Worm (Caenorhabditis elegans) whole organism, young adult: ENCODE data around the gene dsl-5.

ENCODE experiments used
- B0035.1 ChIP-seq: sonication (generic microtip); optimal IDR thresholded peaks from 2 replicates; lab custom pipeline; 2016; ENCODE audit warnings: missing genetic modification characterization, mild to moderate bottlenecking, missing compliant biosample characterization, missing genotype, missing genetic modification reagents
- B0336.3 ChIP-seq: fragments of 200-800 bp; sonication (Bioruptor generic); IDR thresholded peaks from 2 replicates; pipeline ENCODE4 v1.3.6; 2022; ENCODE audit warnings: missing genetic modification characterization, missing compliant biosample characterization
- C17E4.6 ChIP-seq: fragments of 200-800 bp; sonication (Bioruptor generic); IDR thresholded peaks from 2 replicates; pipeline ENCODE4 v1.3.6; 2022; ENCODE audit warnings: missing genetic modification reagents, missing genetic modification characterization, missing compliant biosample characterization
- F22D6.2 ChIP-seq: sonication (generic microtip); optimal IDR thresholded peaks from 2 replicates; lab custom pipeline; 2016; ENCODE audit warnings: mild to moderate bottlenecking, missing genetic modification characterization, missing compliant biosample characterization
- F37B4.10 ChIP-seq: fragments of 200-800 bp; sonication (Bioruptor generic); IDR thresholded peaks from 2 replicates; pipeline ENCODE4 v1.3.6; 2022; ENCODE audit warnings: missing genetic modification characterization, missing compliant biosample characterization
- F57C9.4 ChIP-seq: sonication (generic microtip); optimal IDR thresholded peaks from 2 replicates; lab custom pipeline; 2017; ENCODE audit warnings: mild to moderate bottlenecking, missing genetic modification characterization, missing compliant biosample characterization
- K12H6.12 ChIP-seq: fragments of 200-800 bp; sonication (Bioruptor generic); optimal IDR thresholded peaks from 2 replicates; lab custom pipeline; 2018; ENCODE audit warnings: mild to moderate bottlenecking, missing genetic modification characterization, missing compliant biosample characterization
- Y53G8AR.9 ChIP-seq: fragments of 200-800 bp; sonication (Bioruptor generic); conservative IDR thresholded peaks from 2 replicates; pipeline ENCODE4 v1.3.6; 2022; ENCODE audit warnings: missing genetic modification reagents, missing genetic modification characterization, missing compliant biosample characterization
- Y79H2A.3 ChIP-seq: fragments of 200-800 bp; sonication (Bioruptor generic); conservative IDR thresholded peaks from 2 replicates; pipeline ENCODE4 v1.3.6; 2022; ENCODE audit warnings: missing genetic modification reagents, missing genetic modification characterization, missing compliant biosample characterization
- akir-1 ChIP-seq: fragments of 200-800 bp; sonication (Bioruptor generic); optimal IDR thresholded peaks from 2 replicates; lab custom pipeline; 2018; ENCODE audit warnings: mild to moderate bottlenecking, missing genetic modification characterization, moderate library complexity, missing compliant biosample characterization
- aptf-2 ChIP-seq: fragments of 200-800 bp; sonication (Bioruptor generic); conservative IDR thresholded peaks from 2 replicates; pipeline ENCODE4 v1.3.6; 2022; ENCODE audit warnings: missing genetic modification reagents, missing genetic modification characterization, missing compliant biosample characterization
- athp-1 ChIP-seq: sonication (generic microtip); optimal IDR thresholded peaks from 2 replicates; lab custom pipeline; 2017; ENCODE audit warnings: mild to moderate bottlenecking, missing genetic modification characterization, missing compliant biosample characterization
- attf-3 ChIP-seq: fragments of 200-800 bp; sonication (Bioruptor generic); conservative IDR thresholded peaks from 2 replicates; pipeline ENCODE4 v1.3.6; 2022; ENCODE audit warnings: missing genetic modification reagents, missing genetic modification characterization, missing compliant biosample characterization
- bed-1 ChIP-seq: fragments of 200-800 bp; sonication (Bioruptor generic); IDR thresholded peaks from 2 replicates; pipeline ENCODE4 v1.3.6; 2022; ENCODE audit warnings: missing genetic modification reagents, missing genetic modification characterization, missing compliant biosample characterization
- cebp-1 ChIP-seq, 2 experiments: fragments of 200-800 bp in 1 of 2; sonication (Bioruptor generic) in 1 of 2; sonication (generic microtip) in 1 of 2; IDR thresholded peaks in 1 of 2; optimal IDR thresholded peaks in 1 of 2; 2 replicates each; pipeline versions ENCODE4 v1.3.6 to Lab custom; 2017 to 2022; ENCODE audit warnings: missing compliant biosample characterization in 2 of 2, missing genetic modification characterization in 2 of 2, mild to moderate bottlenecking in 1 of 2, missing genetic modification reagents in 1 of 2, moderate library complexity in 1 of 2
- ceh-100 ChIP-seq: fragments of 200-800 bp; sonication (Bioruptor generic); IDR thresholded peaks from 2 replicates; pipeline ENCODE4 v1.3.6; 2022; ENCODE audit warnings: missing genetic modification reagents, missing genetic modification characterization, missing compliant biosample characterization
- ceh-58 ChIP-seq: fragments of 200-800 bp; sonication (Bioruptor generic); IDR thresholded peaks from 2 replicates; pipeline ENCODE4 v1.3.6; 2022; ENCODE audit warnings: missing genetic modification characterization, missing compliant biosample characterization
- ceh-79 ChIP-seq: sonication (generic microtip); optimal IDR thresholded peaks from 2 replicates; lab custom pipeline; 2017; ENCODE audit warnings: mild to moderate bottlenecking, missing genetic modification characterization, missing compliant biosample characterization
- chd-7 ChIP-seq: sonication (generic microtip); optimal IDR thresholded peaks from 2 replicates; lab custom pipeline; 2016; ENCODE audit warnings: mild to moderate bottlenecking, missing genetic modification characterization, moderate library complexity, missing compliant biosample characterization
- dpff-1 ChIP-seq: sonication (generic microtip); optimal IDR thresholded peaks from 2 replicates; lab custom pipeline; 2017; ENCODE audit warnings: mild to moderate bottlenecking, missing genetic modification characterization, missing compliant biosample characterization
- dpl-1 ChIP-seq: fragments of 150-350 bp; optimal IDR thresholded peaks from 2 replicates; lab custom pipeline; 2014; ENCODE audit warnings: missing biosample characterization, missing genetic modification reagents, missing genetic modification characterization
- efl-1 ChIP-seq: fragments of 150-350 bp; optimal IDR thresholded peaks from 2 replicates; lab custom pipeline; 2014; ENCODE audit warnings: missing biosample characterization, missing genetic modification reagents, missing genetic modification characterization
- egl-44 ChIP-seq: fragments of 200-800 bp; sonication (Bioruptor generic); IDR thresholded peaks from 2 replicates; pipeline ENCODE4 v1.3.6; 2022; ENCODE audit warnings: missing genetic modification reagents, missing genetic modification characterization, missing compliant biosample characterization
- egrh-3 ChIP-seq: fragments of 200-800 bp; sonication (Bioruptor generic); IDR thresholded peaks from 2 replicates; pipeline ENCODE4 v1.3.6; 2022; ENCODE audit warnings: missing genetic modification reagents, missing genetic modification characterization, missing compliant biosample characterization
- hlh-12 ChIP-seq: sonication (generic microtip); optimal IDR thresholded peaks from 2 replicates; lab custom pipeline; 2016; ENCODE audit warnings: missing genetic modification characterization, missing compliant biosample characterization
- hmg-1.2 ChIP-seq: fragments of 200-800 bp; sonication (Bioruptor generic); IDR thresholded peaks from 2 replicates; pipeline ENCODE4 v1.3.6; 2022; ENCODE audit warnings: missing genetic modification reagents, missing genetic modification characterization, missing compliant biosample characterization
- hmg-20 ChIP-seq: fragments of 200-800 bp; sonication (Bioruptor generic); IDR thresholded peaks from 2 replicates; pipeline ENCODE4 v1.3.6; 2022; ENCODE audit warnings: missing genetic modification reagents, missing genetic modification characterization, missing compliant biosample characterization
- hrde-1 ChIP-seq: sonication (generic microtip); optimal IDR thresholded peaks from 2 replicates; lab custom pipeline; 2016; ENCODE audit warnings: missing genetic modification characterization, mild to moderate bottlenecking, missing compliant biosample characterization, moderate library complexity, missing genotype, missing genetic modification reagents, borderline replicate concordance
- lag-1 ChIP-seq: fragments of 200-800 bp; sonication (Bioruptor generic); IDR thresholded peaks from 2 replicates; pipeline ENCODE4 v1.3.6; 2022; ENCODE audit warnings: missing genetic modification reagents, missing genetic modification characterization, missing compliant biosample characterization
- let-607 ChIP-seq, 2 experiments: fragments of 200-800 bp in 1 of 2; sonication (Bioruptor generic) in 1 of 2; sonication (generic microtip) in 1 of 2; optimal IDR thresholded peaks; 2 replicates each; lab custom pipeline; 2016 to 2018; ENCODE audit warnings: mild to moderate bottlenecking in 2 of 2, missing compliant biosample characterization in 2 of 2, missing genetic modification characterization in 2 of 2, moderate library complexity in 2 of 2, missing genotype in 1 of 2
- lin-35 ChIP-seq, 3 experiments: fragments of 150-350 bp in 2 of 3; sonication (generic microtip) in 1 of 3; optimal IDR thresholded peaks; 2 replicates each; lab custom pipeline; 2014 to 2018; ENCODE audit warnings: missing biosample characterization in 3 of 3, missing genetic modification characterization in 3 of 3, missing genetic modification reagents in 3 of 3
- lin-40 ChIP-seq: sonication (generic microtip); optimal IDR thresholded peaks from 2 replicates; lab custom pipeline; 2016; ENCODE audit warnings: missing genetic modification characterization, mild to moderate bottlenecking, missing compliant biosample characterization, missing genotype, missing genetic modification reagents
- lsl-1 ChIP-seq: fragments of 200-800 bp; sonication (Bioruptor generic); optimal IDR thresholded peaks from 2 replicates; lab custom pipeline; 2018; ENCODE audit warnings: mild to moderate bottlenecking, missing genetic modification characterization, moderate library complexity, missing compliant biosample characterization
- mcd-1 ChIP-seq: fragments of 200-800 bp; sonication (Bioruptor generic); IDR thresholded peaks from 2 replicates; pipeline ENCODE4 v1.3.6; 2022; ENCODE audit warnings: missing genetic modification reagents, missing genetic modification characterization, missing compliant biosample characterization
- mes-4 ChIP-seq: sonication (generic microtip); optimal IDR thresholded peaks from 2 replicates; lab custom pipeline; 2016; ENCODE audit warnings: missing genotype, missing genetic modification characterization, missing compliant biosample characterization
- nfyb-1 ChIP-seq: fragments of 200-800 bp; sonication (Bioruptor generic); IDR thresholded peaks from 2 replicates; pipeline ENCODE4 v1.3.6; 2022; ENCODE audit warnings: missing genetic modification reagents, missing genetic modification characterization, missing compliant biosample characterization
- nhr-120 ChIP-seq: fragments of 200-800 bp; sonication (Bioruptor generic); IDR thresholded peaks from 2 replicates; pipeline ENCODE4 v1.3.6; 2022; ENCODE audit warnings: missing genetic modification characterization, missing compliant biosample characterization
- nhr-27 ChIP-seq: fragments of 200-800 bp; sonication (Bioruptor generic); optimal IDR thresholded peaks from 2 replicates; lab custom pipeline; 2018; ENCODE audit warnings: mild to moderate bottlenecking, missing genetic modification characterization, moderate library complexity, missing compliant biosample characterization
- nhr-90 ChIP-seq: sonication (generic microtip); optimal IDR thresholded peaks from 2 replicates; lab custom pipeline; 2016; ENCODE audit warnings: missing genotype, mild to moderate bottlenecking, missing genetic modification characterization, missing compliant biosample characterization
- rcor-1 ChIP-seq: fragments of 200-800 bp; sonication (Bioruptor generic); IDR thresholded peaks from 2 replicates; pipeline ENCODE4 v1.3.6; 2022; ENCODE audit warnings: missing genetic modification reagents, missing genetic modification characterization, missing compliant biosample characterization
- rec-8 ChIP-seq, 2 experiments: sonication (generic microtip); optimal IDR thresholded peaks; 2 replicates each; lab custom pipeline; 2016; ENCODE audit warnings: mild to moderate bottlenecking in 2 of 2, missing genetic modification characterization in 2 of 2, missing genetic modification reagents in 2 of 2, missing genotype in 2 of 2, missing biosample characterization in 1 of 2, missing compliant biosample characterization in 1 of 2, moderate library complexity in 1 of 2
- repo-1 ChIP-seq: sonication (generic microtip); optimal IDR thresholded peaks from 2 replicates; lab custom pipeline; 2017; ENCODE audit warnings: mild to moderate bottlenecking, missing genetic modification characterization, missing compliant biosample characterization
- unc-62 ChIP-seq: fragments of 150-350 bp; optimal IDR thresholded peaks from 2 replicates; lab custom pipeline; 2014; ENCODE audit warnings: missing biosample characterization, missing genetic modification reagents, missing genetic modification characterization
- zfh-2 ChIP-seq: fragments of 200-800 bp; sonication (Bioruptor generic); conservative IDR thresholded peaks from 2 replicates; pipeline ENCODE4 v1.3.6; 2022; ENCODE audit warnings: missing genetic modification reagents, missing genetic modification characterization, missing compliant biosample characterization
- ztf-18 ChIP-seq: sonication (generic microtip); optimal IDR thresholded peaks from 2 replicates; lab custom pipeline; 2016; ENCODE audit warnings: missing genotype, mild to moderate bottlenecking, missing genetic modification characterization, missing compliant biosample characterization
- ztf-6 ChIP-seq: fragments of 200-800 bp; sonication (Bioruptor generic); IDR thresholded peaks from 2 replicates; pipeline ENCODE4 v1.3.6; 2022; ENCODE audit warnings: missing genetic modification reagents, missing genetic modification characterization, missing compliant biosample characterization

dsl-5 gene

ce11 chrIV:11616543-11616942 is 4.3 kb downstream of the dsl-5 start:
- TF ChIP-seq nfyb-1 (GFP tag; lab: Robert Waterston, UW) (0 out of 2 replicates have a peak, but pooled peaks have one; percentile 44), F37B4.10 (GFP tag; lab: Robert Waterston, UW) (0 out of 2 replicates have a peak, but pooled peaks have one; percentile 68), nhr-120 (GFP tag; lab: Robert Waterston, UW) (peak; percentile 64; the same call in 1 of the 2 replicates), mcd-1 (GFP tag; lab: Robert Waterston, UW) (peak; percentile 42; the same call in 1 of the 2 replicates), egrh-3 (GFP tag; lab: Robert Waterston, UW) (peak; percentile 90; the same call in 1 of the 2 replicates)

- no peak for TF ChIP-seq dpff-1 (tag; lab: Kevin White, UChicago)
- TF ChIP-seq ceh-100 (GFP tag; lab: Robert Waterston, UW), result peak; percentile 71
- no peak for TF ChIP-seq F57C9.4 (tag; lab: Kevin White, UChicago)
- TF ChIP-seq ztf-6 (GFP tag; lab: Robert Waterston, UW), result no peak
- TF ChIP-seq lsl-1 (GFP tag; lab: Kevin White, UChicago), result peak; percentile 5
- TF ChIP-seq hmg-1.2, result no peak; the same call in 1 of the 2 replicates
- TF ChIP-seq nhr-120 (GFP tag; lab: Robert Waterston, UW), result no peak
- TF ChIP-seq rcor-1, result no peak
- no peak for TF ChIP-seq lin-35 (GFP tag; optimal IDR thresholded peaks at IDR 0.05; lab: Kevin White, UChicago)
- TF ChIP-seq mes-4 (tag; lab: Kevin White, UChicago), result no peak
- TF ChIP-seq cebp-1 (GFP tag; IDR thresholded peaks at IDR 0.05; lab: Robert Waterston, UW), result no peak
- peak; percentile 18 for TF ChIP-seq cebp-1 (tag; optimal IDR thresholded peaks at IDR 0.05; lab: Kevin White, UChicago)
- no peak for TF ChIP-seq Y79H2A.3 (GFP tag; lab: Robert Waterston, UW)
- no peak for TF ChIP-seq zfh-2
- TF ChIP-seq akir-1, result no peak
- no peak for TF ChIP-seq athp-1 (tag; lab: Kevin White, UChicago)
- TF ChIP-seq rec-8 (tag; optimal IDR thresholded peaks at IDR 0.05; lab: Kevin White, UChicago), result no peak
- no peak for TF ChIP-seq lag-1 (GFP tag; lab: Robert Waterston, UW)
- TF ChIP-seq ztf-18 (tag; lab: Kevin White, UChicago), result no peak
- no peak for TF ChIP-seq Y53G8AR.9 (GFP tag; lab: Robert Waterston, UW)
- TF ChIP-seq nhr-27, result no peak
- no peak for TF ChIP-seq attf-3
- no peak for TF ChIP-seq F22D6.2 (tag; lab: Kevin White, UChicago)
- TF ChIP-seq efl-1 (GFP tag; lab: Kevin White, UChicago), result no peak
- TF ChIP-seq K12H6.12 (tag; lab: Kevin White, UChicago), result no peak
- no peak for TF ChIP-seq ceh-79 (tag; lab: Kevin White, UChicago)
- TF ChIP-seq dpl-1, result peak; percentile 13
- no peak for TF ChIP-seq B0035.1
- TF ChIP-seq aptf-2 (GFP tag; lab: Robert Waterston, UW), result no peak
- no peak for TF ChIP-seq C17E4.6 (GFP tag; lab: Robert Waterston, UW)
- no peak for TF ChIP-seq bed-1 (GFP tag; lab: Robert Waterston, UW)
- TF ChIP-seq unc-62 (GFP tag; lab: Kevin White, UChicago), result no peak
- no peak for TF ChIP-seq let-607 (tag; optimal IDR thresholded peaks at IDR 0.05; lab: Kevin White, UChicago)
- TF ChIP-seq chd-7 (tag; lab: Kevin White, UChicago), result no peak
- no peak for TF ChIP-seq nhr-90 (tag; lab: Kevin White, UChicago)
- TF ChIP-seq hlh-12 (tag; lab: Kevin White, UChicago), result no peak
- TF ChIP-seq hmg-20 (GFP tag; lab: Robert Waterston, UW), result no peak
- TF ChIP-seq hrde-1 (tag; lab: Kevin White, UChicago), result no peak
- no peak for TF ChIP-seq ceh-58 (GFP tag; lab: Robert Waterston, UW)
- TF ChIP-seq repo-1, result no peak
- TF ChIP-seq B0336.3 (GFP tag; lab: Robert Waterston, UW), result no peak
- 0 out of 2 replicates have a peak, but pooled peaks have one; percentile 11 for TF ChIP-seq egl-44 (GFP tag; lab: Robert Waterston, UW)
- no peak for TF ChIP-seq lin-40 (tag; lab: Kevin White, UChicago)
Measured at ce11 chrIV:11604909-11605308, 15.9 kb downstream of the dsl-5 start, which contains the start of the genes ragc-1 and Y24F12A.1. ragc-1 (minus strand) TSS chrIV:11604933. Y24F12A.1 (plus strand) TSS chrIV:11605254.
